In genomic region chr2L:20075234-20075803, dm6 we compare ENCODE assay signal across 4 fruit fly cellular contexts.
TF ChIP-seq lines count a peak whose summit lies in the region.

pr (minus strand) TSS chr2L:20075458.
neb (plus strand) TSS chr2L:20075757.

TF ChIP-seq in whole organism, adult, 20 proteins besides CTCF, POLR2A, EP300 and RAD21 (continued from another document):
- no peak for TF ChIP-seq kay (GFP tag; lab: Kevin White, UChicago; ENCODE audit: borderline replicate concordance)
- peak; percentile 77 for TF ChIP-seq toe (GFP tag; optimal IDR thresholded peaks at IDR 0.05; lab: Kevin White, UChicago)
TF ChIP-seq in whole organism, adult: peak in this region for 12.

TF ChIP-seq in whole organism, embryonic, 481 proteins besides CTCF, POLR2A, EP300 and RAD21 (continued from another document and continues in another):
- TF ChIP-seq ap (GFP tag; IDR thresholded peaks at IDR 0.05; lab: Robert Waterston, UW) = peak; percentile 36; the same call in 1 of the 2 replicates
- peak; percentile 94 for TF ChIP-seq Dref (GFP tag; IDR thresholded peaks at IDR 0.05; lab: Robert Waterston, UW)
- TF ChIP-seq tio (GFP tag; optimal IDR thresholded peaks at IDR 0.05; lab: Kevin White, UChicago) = no peak
- TF ChIP-seq Bgb (GFP tag; IDR thresholded peaks at IDR 0.05; lab: Robert Waterston, UW; ENCODE audit: partially characterized antibody) = no peak
- peak; percentile 19 for TF ChIP-seq Hand (GFP tag; optimal IDR thresholded peaks at IDR 0.05; lab: Kevin White, UChicago)
- peak; percentile 64; the same call in 2 of the 3 replicates for TF ChIP-seq ken (GFP tag; IDR thresholded peaks at IDR 0.05; lab: Robert Waterston, UW)
- no peak for TF ChIP-seq tap (tag; optimal IDR thresholded peaks at IDR 0.05; lab: Kevin White, UChicago)
- TF ChIP-seq ATbp (GFP tag; optimal IDR thresholded peaks at IDR 0.05; lab: Kevin White, UChicago) = peak; percentile 16
- peak; percentile 67; the same call in 1 of the 3 replicates for TF ChIP-seq CG34422 (GFP tag; IDR thresholded peaks at IDR 0.05; lab: Robert Waterston, UW)
- TF ChIP-seq YL-1 (GFP tag; optimal IDR thresholded peaks at IDR 0.05; lab: Kevin White, UChicago) = peak; percentile 48
- TF ChIP-seq dan (GFP tag; IDR thresholded peaks at IDR 0.05; lab: Robert Waterston, UW) = no peak
- peak; percentile 96 for TF ChIP-seq CG3995 (GFP tag; optimal IDR thresholded peaks at IDR 0.05; lab: Kevin White, UChicago)
- TF ChIP-seq eyg (GFP tag; optimal IDR thresholded peaks at IDR 0.05; lab: Kevin White, UChicago) = no peak
- TF ChIP-seq CG11504 (tag; optimal IDR thresholded peaks at IDR 0.05; lab: Kevin White, UChicago) = peak; percentile 78
- no peak for TF ChIP-seq br (optimal IDR thresholded peaks at IDR 0.05; lab: Kevin White, UChicago)
- peak; percentile 57 for TF ChIP-seq HLH3B (GFP tag; IDR thresholded peaks at IDR 0.05; lab: Robert Waterston, UW)
- TF ChIP-seq Ravus (GFP tag; IDR thresholded peaks at IDR 0.05; lab: Robert Waterston, UW) = no peak; the same call in 1 of the 2 replicates
- peak; percentile 67 for TF ChIP-seq CG12155 (GFP tag; optimal IDR thresholded peaks at IDR 0.05; lab: Kevin White, UChicago)
- TF ChIP-seq CG13123 (GFP tag; optimal IDR thresholded peaks at IDR 0.05; lab: Kevin White, UChicago) = peak; percentile 50
- peak; percentile 73 for TF ChIP-seq sug (tag; optimal IDR thresholded peaks at IDR 0.05; lab: Kevin White, UChicago)
- 0 out of 4 replicates have a peak, but pooled peaks have one; percentile 35 for TF ChIP-seq chinmo (GFP tag; IDR thresholded peaks at IDR 0.05; lab: Robert Waterston, UW; ENCODE audit: partially characterized antibody)
- TF ChIP-seq ind (GFP tag; optimal IDR thresholded peaks at IDR 0.05; lab: Kevin White, UChicago) = peak; percentile 11
- TF ChIP-seq Antp (GFP tag; optimal IDR thresholded peaks at IDR 0.05; lab: Kevin White, UChicago) = peak; percentile 39
- peak; percentile 79 for TF ChIP-seq CG12659 (GFP tag; optimal IDR thresholded peaks at IDR 0.05; lab: Kevin White, UChicago)
- TF ChIP-seq PHDP (tag; optimal IDR thresholded peaks at IDR 0.05; lab: Kevin White, UChicago) = peak; percentile 57
- peak; percentile 61 for TF ChIP-seq knrl (GFP tag; IDR thresholded peaks at IDR 0.05; lab: Robert Waterston, UW; ENCODE audit: partially characterized antibody)
- peak; percentile 8 for TF ChIP-seq fd3F (GFP tag; optimal IDR thresholded peaks at IDR 0.05; lab: Kevin White, UChicago)
- TF ChIP-seq Dll (GFP tag; IDR thresholded peaks at IDR 0.05; lab: Robert Waterston, UW; ENCODE audit: partially characterized antibody) = peak; percentile 65; the same call in 2 of the 4 replicates
- peak; percentile 92 for TF ChIP-seq Ets65A (GFP tag; lab: Kevin White, UChicago)
- no peak for TF ChIP-seq Sox100B (GFP tag; optimal IDR thresholded peaks at IDR 0.05; lab: Kevin White, UChicago)
- TF ChIP-seq CG12104 (GFP tag; optimal IDR thresholded peaks at IDR 0.05; lab: Kevin White, UChicago) = peak; percentile 67
- TF ChIP-seq CG9437 (GFP tag; optimal IDR thresholded peaks at IDR 0.05; lab: Kevin White, UChicago) = no peak
- TF ChIP-seq bsh (GFP tag; optimal IDR thresholded peaks at IDR 0.05; lab: Kevin White, UChicago) = peak in 1 of 2 experiments; percentile 49
- TF ChIP-seq D19A (tag; optimal IDR thresholded peaks at IDR 0.05; lab: Kevin White, UChicago) = peak; percentile 39
- TF ChIP-seq onecut (GFP tag; IDR thresholded peaks at IDR 0.05; lab: Robert Waterston, UW) = peak; percentile 54
- no peak for TF ChIP-seq crc (GFP tag; optimal IDR thresholded peaks at IDR 0.05; lab: Kevin White, UChicago)
- TF ChIP-seq stwl (tag; optimal IDR thresholded peaks at IDR 0.05; lab: Kevin White, UChicago) = peak; percentile 52
- TF ChIP-seq NfI (GFP tag; optimal IDR thresholded peaks at IDR 0.05; lab: Kevin White, UChicago) = peak; percentile 52
- peak; percentile 49 for TF ChIP-seq Nf-YC (tag; optimal IDR thresholded peaks at IDR 0.05; lab: Kevin White, UChicago)
- TF ChIP-seq CG18011 (GFP tag; optimal IDR thresholded peaks at IDR 0.05; lab: Kevin White, UChicago) = peak; percentile 40
- TF ChIP-seq CG8388 (GFP tag; optimal IDR thresholded peaks at IDR 0.05; lab: Kevin White, UChicago) = peak; percentile 40

TF ChIP-seq in whole organism, prepupa, 60 proteins besides CTCF, POLR2A, EP300 and RAD21 (continued from another document):
- TF ChIP-seq Eip75B (GFP tag; optimal IDR thresholded peaks at IDR 0.05; lab: Kevin White, UChicago) (peak; percentile 61), spab (GFP tag; optimal IDR thresholded peaks at IDR 0.05; lab: Kevin White, UChicago) (no peak), Sox14 (GFP tag; optimal IDR thresholded peaks at IDR 0.05; lab: Kevin White, UChicago) (peak; percentile 58), lz (GFP tag; optimal IDR thresholded peaks at IDR 0.05; lab: Kevin White, UChicago) (peak; percentile 45), CG3919 (GFP tag; optimal IDR thresholded peaks at IDR 0.05; lab: Kevin White, UChicago) (peak; percentile 77), CG8319 (GFP tag; optimal IDR thresholded peaks at IDR 0.05; lab: Kevin White, UChicago) (no peak), fd59A (GFP tag; optimal IDR thresholded peaks at IDR 0.05; lab: Kevin White, UChicago) (no peak), achi (GFP tag; optimal IDR thresholded peaks at IDR 0.05; lab: Kevin White, UChicago) (peak; percentile 27), Gug (GFP tag; IDR thresholded peaks at IDR 0.05; lab: Robert Waterston, UW) (no peak), vri (GFP tag; optimal IDR thresholded peaks at IDR 0.05; lab: Kevin White, UChicago) (peak; percentile 53), esn (GFP tag; optimal IDR thresholded peaks at IDR 0.05; lab: Kevin White, UChicago) (peak; percentile 62), fkh (GFP tag; optimal IDR thresholded peaks at IDR 0.05; lab: Kevin White, UChicago) (peak; percentile 85), cyc (GFP tag; optimal IDR thresholded peaks at IDR 0.05; lab: Kevin White, UChicago) (peak; percentile 65), ss (GFP tag; optimal IDR thresholded peaks at IDR 0.05; lab: Kevin White, UChicago) (peak in 1 of 2 experiments; percentile 45), svp (GFP tag; lab: Kevin White, UChicago) (peak; percentile 81), Smox (GFP tag; optimal IDR thresholded peaks at IDR 0.05; lab: Kevin White, UChicago) (peak; percentile 67), Hr39 (GFP tag; optimal IDR thresholded peaks at IDR 0.05; lab: Kevin White, UChicago) (peak; percentile 42), CG34406 (GFP tag; optimal IDR thresholded peaks at IDR 0.05; lab: Kevin White, UChicago) (peak; percentile 52), CG1621 (tag; optimal IDR thresholded peaks at IDR 0.05; lab: Kevin White, UChicago) (peak; percentile 12), CG9139 (GFP tag; optimal IDR thresholded peaks at IDR 0.05; lab: Kevin White, UChicago) (no peak), CG3032 (tag; optimal IDR thresholded peaks at IDR 0.05; lab: Kevin White, UChicago) (peak; percentile 25), CG31627 (GFP tag; optimal IDR thresholded peaks at IDR 0.05; lab: Kevin White, UChicago) (peak; percentile 36), acj6 (GFP tag; optimal IDR thresholded peaks at IDR 0.05; lab: Kevin White, UChicago) (peak; percentile 54), net (GFP tag; optimal IDR thresholded peaks at IDR 0.05; lab: Kevin White, UChicago) (peak; percentile 25), Eip93F (GFP tag; optimal IDR thresholded peaks at IDR 0.05; lab: Kevin White, UChicago) (peak; percentile 41), CG10631 (GFP tag; optimal IDR thresholded peaks at IDR 0.05; lab: Kevin White, UChicago) (peak; percentile 43), pdm3 (GFP tag; optimal IDR thresholded peaks at IDR 0.05; lab: Kevin White, UChicago) (peak; percentile 67), Hr4 (GFP tag; optimal IDR thresholded peaks at IDR 0.05; lab: Kevin White, UChicago) (peak; percentile 67), CG11762 (GFP tag; optimal IDR thresholded peaks at IDR 0.05; lab: Kevin White, UChicago; ENCODE audit: insufficient read depth) (no peak)

TF ChIP-seq in whole organism, wandering third instar larva, 38 proteins besides CTCF, POLR2A, EP300 and RAD21 (continued from another document):
- TF ChIP-seq rgr (GFP tag; optimal IDR thresholded peaks at IDR 0.05; lab: Kevin White, UChicago) (peak; percentile 54), Vsx2 (GFP tag; optimal IDR thresholded peaks at IDR 0.05; lab: Kevin White, UChicago; ENCODE audit: partially characterized antibody) (peak; percentile 77), ey (GFP tag; optimal IDR thresholded peaks at IDR 0.05; lab: Kevin White, UChicago) (peak; percentile 53)
TF ChIP-seq in whole organism, wandering third instar larva: peak in this region for 20.
